Fruit fly (Drosophila melanogaster) whole organism, prepupa: ENCODE results near the gene CG14629.

ENCODE experiments used
- Blimp-1 ChIP-seq: fragments of 200-800 bp; sonication (Bioruptor generic); optimal IDR thresholded peaks from 3 replicates; lab custom pipeline; 2017; ENCODE audit warnings: missing biosample characterization, missing genetic modification characterization, mild to moderate bottlenecking, moderate library complexity, missing genetic modification reagents
- CG10669 ChIP-seq: fragments of 200-800 bp; sonication (Bioruptor generic); optimal IDR thresholded peaks from 3 replicates; lab custom pipeline; 2018; ENCODE audit warnings: missing biosample characterization, mild to moderate bottlenecking, missing genetic modification characterization, moderate library complexity
- CG11762 ChIP-seq: fragments of 200-800 bp; sonication (Bioruptor generic); optimal IDR thresholded peaks from 3 replicates; lab custom pipeline; 2016; ENCODE audit warnings: missing biosample characterization, missing genetic modification characterization; ENCODE audit not compliant: insufficient read depth
- CG15336 ChIP-seq: fragments of 200-800 bp; sonication (Bioruptor generic); IDR thresholded peaks from 2 replicates; pipeline ENCODE4 v1.3.6; 2022; ENCODE audit warnings: missing biosample characterization, missing genetic modification characterization
- CG1621 ChIP-seq: fragments of 200-800 bp; sonication (Bioruptor generic); optimal IDR thresholded peaks from 3 replicates; lab custom pipeline; 2018; ENCODE audit warnings: missing biosample characterization, mild to moderate bottlenecking, missing genetic modification characterization
- CG16779 ChIP-seq: fragments of 200-800 bp; sonication (Bioruptor generic); optimal IDR thresholded peaks from 3 replicates; lab custom pipeline; 2017; ENCODE audit warnings: missing biosample characterization, mild to moderate bottlenecking, missing genetic modification characterization
- CG3032 ChIP-seq: fragments of 200-800 bp; optimal IDR thresholded peaks from 2 replicates; lab custom pipeline; 2019; ENCODE audit warnings: missing biosample characterization, mild to moderate bottlenecking, missing genetic modification characterization, moderate library complexity
- CG31627 ChIP-seq: fragments of 200-800 bp; sonication (Bioruptor generic); optimal IDR thresholded peaks from 3 replicates; lab custom pipeline; 2016; ENCODE audit warnings: missing biosample characterization, missing genetic modification characterization
- CG32006 ChIP-seq: fragments of 200-800 bp; sonication (Bioruptor generic); optimal IDR thresholded peaks from 3 replicates; lab custom pipeline; 2017; ENCODE audit warnings: missing biosample characterization, mild to moderate bottlenecking, missing genetic modification characterization
- CG3919 ChIP-seq: fragments of 200-800 bp; sonication (Bioruptor generic); optimal IDR thresholded peaks from 3 replicates; lab custom pipeline; 2016; ENCODE audit warnings: missing biosample characterization, missing genetic modification characterization
- CG4318 ChIP-seq: fragments of 200-800 bp; sonication (Bioruptor generic); optimal IDR thresholded peaks from 3 replicates; lab custom pipeline; 2017; ENCODE audit warnings: missing biosample characterization, mild to moderate bottlenecking, missing genetic modification characterization
- CG6163 ChIP-seq: fragments of 200-800 bp; sonication (Bioruptor generic); IDR thresholded peaks from 3 replicates; pipeline ENCODE4 v1.3.6; 2022; ENCODE audit warnings: missing biosample characterization, missing genetic modification characterization
- CG6276 ChIP-seq: fragments of 200-800 bp; sonication (Bioruptor generic); optimal IDR thresholded peaks from 2 replicates; lab custom pipeline; 2017; ENCODE audit warnings: missing biosample characterization, mild to moderate bottlenecking, missing genetic modification characterization
- CG6792 ChIP-seq: fragments of 200-800 bp; sonication (Bioruptor generic); optimal IDR thresholded peaks from 3 replicates; lab custom pipeline; 2016; ENCODE audit warnings: missing biosample characterization, missing genetic modification characterization
- CG6808 ChIP-seq: fragments of 200-800 bp; sonication (Bioruptor generic); optimal IDR thresholded peaks from 3 replicates; lab custom pipeline; 2017; ENCODE audit warnings: missing biosample characterization, missing genetic modification characterization, mild to moderate bottlenecking, moderate library complexity, missing genetic modification reagents
- CG6854 ChIP-seq: fragments of 200-800 bp; sonication (Bioruptor generic); optimal IDR thresholded peaks from 2 replicates; lab custom pipeline; 2017; ENCODE audit warnings: missing biosample characterization, mild to moderate bottlenecking, missing genetic modification characterization
- Eip75B ChIP-seq: fragments of 200-800 bp; sonication (Bioruptor generic); optimal IDR thresholded peaks from 3 replicates; lab custom pipeline; 2016; ENCODE audit warnings: missing biosample characterization, missing genetic modification characterization
- Eip78C ChIP-seq: fragments of 200-800 bp; sonication (Bioruptor generic); peaks from one replicate; lab custom pipeline; 2016; ENCODE audit warnings: missing biosample characterization, missing genetic modification characterization
- Ets96B ChIP-seq: fragments of 200-800 bp; optimal IDR thresholded peaks from 2 replicates; lab custom pipeline; 2019; ENCODE audit warnings: missing biosample characterization, mild to moderate bottlenecking, missing genetic modification characterization, moderate library complexity
- Gug ChIP-seq: fragments of 200-800 bp; sonication (Bioruptor generic); IDR thresholded peaks from 2 replicates; pipeline ENCODE4 v1.3.6; 2022; ENCODE audit warnings: missing biosample characterization, missing genetic modification characterization
- Hr39 ChIP-seq: fragments of 200-800 bp; sonication (Bioruptor generic); optimal IDR thresholded peaks from 2 replicates; lab custom pipeline; 2016; ENCODE audit warnings: missing biosample characterization, missing genetic modification characterization
- Hr4 ChIP-seq: fragments of 200-800 bp; sonication (Bioruptor generic); optimal IDR thresholded peaks from 3 replicates; lab custom pipeline; 2016; ENCODE audit warnings: missing biosample characterization, missing genetic modification characterization
- Lpt ChIP-seq: fragments of 200-800 bp; sonication (Bioruptor generic); optimal IDR thresholded peaks from 3 replicates; lab custom pipeline; 2016; ENCODE audit warnings: missing biosample characterization, missing genetic modification characterization
- Met ChIP-seq: fragments of 200-800 bp; sonication (Bioruptor generic); optimal IDR thresholded peaks from 3 replicates; lab custom pipeline; 2016; ENCODE audit warnings: missing biosample characterization, missing genetic modification characterization
- OdsH ChIP-seq: fragments of 200-800 bp; sonication (Bioruptor generic); optimal IDR thresholded peaks from 3 replicates; lab custom pipeline; 2016; ENCODE audit warnings: missing biosample characterization, missing genetic modification characterization
- Smox ChIP-seq: fragments of 200-800 bp; sonication (Bioruptor generic); optimal IDR thresholded peaks from 3 replicates; lab custom pipeline; 2016; ENCODE audit warnings: missing biosample characterization, missing genetic modification characterization
- Sox102F ChIP-seq: fragments of 200-800 bp; sonication (Bioruptor generic); optimal IDR thresholded peaks from 2 replicates; lab custom pipeline; 2016; ENCODE audit warnings: missing biosample characterization, mild to moderate bottlenecking, missing genetic modification characterization
- Sox14 ChIP-seq: fragments of 200-800 bp; sonication (Bioruptor generic); optimal IDR thresholded peaks from 3 replicates; lab custom pipeline; 2016; ENCODE audit warnings: missing biosample characterization, missing genetic modification characterization
- achi ChIP-seq: fragments of 200-800 bp; sonication (Bioruptor generic); optimal IDR thresholded peaks from 3 replicates; lab custom pipeline; 2016; ENCODE audit warnings: missing biosample characterization, missing genetic modification characterization
- dsx ChIP-seq: fragments of 200-800 bp; optimal IDR thresholded peaks from 3 replicates; lab custom pipeline; 2019; ENCODE audit warnings: missing biosample characterization, mild to moderate bottlenecking, missing genetic modification characterization, moderate library complexity; ENCODE audit not compliant: poor library complexity, severe bottlenecking
- eg ChIP-seq: fragments of 200-800 bp; sonication (Bioruptor generic); IDR thresholded peaks from 3 replicates; pipeline ENCODE4 v1.3.6; 2022; ENCODE audit warnings: missing biosample characterization, missing genetic modification characterization
- esn ChIP-seq: fragments of 200-800 bp; sonication (Bioruptor generic); optimal IDR thresholded peaks from 2 replicates; lab custom pipeline; 2016; ENCODE audit warnings: missing biosample characterization, mild to moderate bottlenecking, missing genetic modification characterization, moderate library complexity
- fkh ChIP-seq: fragments of 200-800 bp; sonication (Bioruptor generic); optimal IDR thresholded peaks from 3 replicates; lab custom pipeline; 2017; ENCODE audit warnings: missing biosample characterization, mild to moderate bottlenecking, missing genetic modification characterization, moderate library complexity
- lz ChIP-seq: fragments of 200-800 bp; sonication (Bioruptor generic); optimal IDR thresholded peaks from 3 replicates; lab custom pipeline; 2016; ENCODE audit warnings: missing biosample characterization, missing genetic modification characterization
- net ChIP-seq: fragments of 200-800 bp; sonication (Bioruptor generic); optimal IDR thresholded peaks from 3 replicates; lab custom pipeline; 2016; ENCODE audit warnings: missing biosample characterization, missing genetic modification characterization
- pdm3 ChIP-seq: fragments of 200-800 bp; sonication (Bioruptor generic); optimal IDR thresholded peaks from 3 replicates; lab custom pipeline; 2016; ENCODE audit warnings: missing biosample characterization, missing genetic modification characterization
- salr ChIP-seq, 2 experiments: fragments of 200-800 bp; sonication (Bioruptor generic); optimal IDR thresholded peaks; 3 replicates each; lab custom pipeline; 2016 to 2018; ENCODE audit warnings: missing biosample characterization in 2 of 2, missing genetic modification characterization in 2 of 2, mild to moderate bottlenecking in 1 of 2
- ss ChIP-seq, 2 experiments: fragments of 200-800 bp; sonication (Bioruptor generic); optimal IDR thresholded peaks; 2 replicates in 1 of 2; 3 replicates in 1 of 2; lab custom pipeline; 2017 to 2018; ENCODE audit warnings: mild to moderate bottlenecking in 2 of 2, missing biosample characterization in 2 of 2, missing genetic modification characterization in 2 of 2, moderate library complexity in 1 of 2
- svp ChIP-seq: fragments of 200-800 bp; sonication (Bioruptor generic); peaks from one replicate; lab custom pipeline; 2016; ENCODE audit warnings: missing biosample characterization, missing genetic modification characterization
- topi ChIP-seq: fragments of 200-800 bp; sonication (Bioruptor generic); optimal IDR thresholded peaks from 3 replicates; lab custom pipeline; 2016; ENCODE audit warnings: missing biosample characterization, missing genetic modification characterization
- vri ChIP-seq: fragments of 200-800 bp; sonication (Bioruptor generic); optimal IDR thresholded peaks from 3 replicates; lab custom pipeline; 2016; ENCODE audit warnings: missing biosample characterization, mild to moderate bottlenecking, missing genetic modification characterization

CG14629 gene

dm6 chrX:1051251-1051629 is at the start of gene CG14629:
Gene CG14629, plus strand, starts transcription at chrX:1051525.
- TF ChIP-seq Eip78C, result peak; percentile 30
- TF ChIP-seq svp (GFP tag; lab: Kevin White, UChicago), result peak; percentile 98
- peak; percentile 1 for TF ChIP-seq CG16779
- no peak for TF ChIP-seq CG11762 (GFP tag; lab: Kevin White, UChicago)
- TF ChIP-seq CG3919 (GFP tag; lab: Kevin White, UChicago), result no peak
- TF ChIP-seq vri (GFP tag; lab: Kevin White, UChicago), result peak; percentile 55
- 0 out of 2 replicates have a peak, but pooled peaks have one; percentile 10 for TF ChIP-seq CG15336
- peak; percentile 20 for TF ChIP-seq fkh (GFP tag; lab: Kevin White, UChicago)
- TF ChIP-seq net (GFP tag; lab: Kevin White, UChicago), result peak; percentile 0
- peak; percentile 43 for TF ChIP-seq Sox14

dm6 chrX:1006182-1006581 is 45.1 kb upstream of the CG14629 start:
- TF ChIP-seq CG6276 (GFP tag; lab: Kevin White, UChicago), result no peak
- TF ChIP-seq CG32006 (GFP tag; lab: Kevin White, UChicago), result no peak
- TF ChIP-seq Eip78C, result peak; percentile 35

dm6 chrX:1009468-1010259 is 41.7 kb upstream of the CG14629 start:
- no peak for TF ChIP-seq CG4318 (GFP tag; lab: Kevin White, UChicago)
- peak; percentile 48 for TF ChIP-seq Eip78C

- TF ChIP-seq esn (GFP tag; lab: Kevin White, UChicago), result no peak
- no peak for TF ChIP-seq achi
- TF ChIP-seq salr (GFP tag; optimal IDR thresholded peaks at IDR 0.05; lab: Kevin White, UChicago), result no peak
- TF ChIP-seq Hr4 (GFP tag; lab: Kevin White, UChicago), result no peak
- no peak for TF ChIP-seq topi (GFP tag; lab: Kevin White, UChicago)
- no peak for TF ChIP-seq CG16779
- TF ChIP-seq CG6276 (GFP tag; lab: Kevin White, UChicago), result no peak
- no peak for TF ChIP-seq dsx (GFP tag; lab: Kevin White, UChicago)
- TF ChIP-seq eg, result no peak
- TF ChIP-seq Ets96B, result no peak
- TF ChIP-seq, all 60 proteins: peak for 0
Measured at dm6 chrX:1011543-1012085, 39.7 kb upstream of the CG14629 start, which contains the start of the genes TfIIA-S-2 and CG14631. Gene TfIIA-S-2, minus strand, starts transcription at chrX:1011643. Gene CG14631, plus strand, starts transcription at chrX:1012035.

- TF ChIP-seq Met (GFP tag; lab: Kevin White, UChicago) (no peak), CG6792 (GFP tag; lab: Kevin White, UChicago) (no peak), CG3032 (no peak), net (GFP tag; lab: Kevin White, UChicago) (peak; percentile 19), CG31627 (GFP tag; lab: Kevin White, UChicago) (peak; percentile 11), Blimp-1 (GFP tag; lab: Kevin White, UChicago) (no peak), CG1621 (peak; percentile 34), eg (0 out of 3 replicates have a peak, but pooled peaks have one; percentile 36), ss (GFP tag; optimal IDR thresholded peaks at IDR 0.05; lab: Kevin White, UChicago) (peak; percentile 12 to 36), Eip78C (peak; percentile 15), lz (GFP tag; lab: Kevin White, UChicago) (no peak), CG6163 (GFP tag; lab: Robert Waterston, UW) (0 out of 3 replicates have a peak, but pooled peaks have one; percentile 41), topi (GFP tag; lab: Kevin White, UChicago) (peak; percentile 43), CG10669 (GFP tag; lab: Kevin White, UChicago) (peak; percentile 33), Eip75B (GFP tag; lab: Kevin White, UChicago) (peak; percentile 42), CG15336 (0 out of 2 replicates have a peak, but pooled peaks have one; percentile 30), Smox (no peak), Lpt (GFP tag; lab: Kevin White, UChicago) (no peak), OdsH (GFP tag; lab: Kevin White, UChicago) (no peak), pdm3 (GFP tag; lab: Kevin White, UChicago) (no peak), Sox14 (no peak), CG6854 (GFP tag; lab: Kevin White, UChicago) (no peak), CG6808 (no peak), Sox102F (peak; percentile 49), Hr4 (GFP tag; lab: Kevin White, UChicago) (no peak), Hr39 (no peak), Gug (GFP tag; lab: Robert Waterston, UW) (no peak)
Measured at dm6 chrX:1026511-1026910, 24.8 kb upstream of the CG14629 start, which contains the start of the genes CG32814, CG11638 and CG3021. Gene CG32814, minus strand, starts transcription at chrX:1026700. Gene CG11638, minus strand, starts transcription at chrX:1026703. Gene CG3021, plus strand, starts transcription at chrX:1026791.
